Fruit fly (Drosophila melanogaster): ENCODE measurements around the gene RhoGEF64C.

- TF ChIP-seq CG32121 (GFP tag; IDR thresholded peaks at IDR 0.05), result no peak
- no peak for TF ChIP-seq CG14655 (GFP tag; optimal IDR thresholded peaks at IDR 0.05)
- no peak for TF ChIP-seq CG17806 (tag; optimal IDR thresholded peaks at IDR 0.05)
- no peak for TF ChIP-seq CG4496 (GFP tag; IDR thresholded peaks at IDR 0.05)
- TF ChIP-seq CG8301 (tag; optimal IDR thresholded peaks at IDR 0.05), result no peak
- no peak for TF ChIP-seq D1 (tag; optimal IDR thresholded peaks at IDR 0.05)
- no peak for TF ChIP-seq CG8159 (tag; optimal IDR thresholded peaks at IDR 0.05)
- no peak for TF ChIP-seq CG10348 (GFP tag; IDR thresholded peaks at IDR 0.05)
- TF ChIP-seq Pif1B (GFP tag; optimal IDR thresholded peaks at IDR 0.05), result no peak
- no peak for TF ChIP-seq rn (GFP tag; IDR thresholded peaks at IDR 0.05)
- TF ChIP-seq CG12605 (GFP tag; IDR thresholded peaks at IDR 0.05), result no peak
- no peak for TF ChIP-seq fd96Ca (GFP tag; IDR thresholded peaks at IDR 0.05)
Observed at dm6 chr3L:4697301-4697700, 4.7 kb downstream of the RhoGEF64C start, which contains the start of gene CG13713.
